Worm (Caenorhabditis elegans) whole organism, L2 larva: ENCODE measurements around the gene sprr-2.

Experiments
- C34F6.9 ChIP-seq: fragments of 150-350 bp; optimal IDR thresholded peaks from 2 replicates; lab custom pipeline; 2014; ENCODE audit warnings: missing biosample characterization, missing genetic modification characterization
- F13H6.1 ChIP-seq: sonication (generic microtip); optimal IDR thresholded peaks from 2 replicates; lab custom pipeline; 2016; ENCODE audit warnings: missing genetic modification characterization, missing compliant biosample characterization
- R02D3.7 ChIP-seq: fragments of 150-350 bp; optimal IDR thresholded peaks from 2 replicates; lab custom pipeline; 2014; ENCODE audit warnings: missing biosample characterization, missing genetic modification characterization
- Y55F3AM.14 ChIP-seq: fragments of 200-800 bp; sonication (Bioruptor generic); optimal IDR thresholded peaks from 2 replicates; lab custom pipeline; 2018; ENCODE audit warnings: mild to moderate bottlenecking, missing genetic modification characterization, missing compliant biosample characterization
- ZK546.5 ChIP-seq: sonication (generic microtip); optimal IDR thresholded peaks from 2 replicates; lab custom pipeline; 2017; ENCODE audit warnings: missing biosample characterization, missing genetic modification characterization
- alr-1 ChIP-seq: fragments of 150-350 bp; optimal IDR thresholded peaks from 2 replicates; lab custom pipeline; 2014; ENCODE audit warnings: missing biosample characterization, missing genetic modification characterization
- aly-2 ChIP-seq: fragments of 150-350 bp; optimal IDR thresholded peaks from 2 replicates; lab custom pipeline; 2014; ENCODE audit warnings: missing biosample characterization, missing genetic modification characterization
- ama-1 ChIP-seq: fragments of 150-350 bp; optimal IDR thresholded peaks from 2 replicates; lab custom pipeline; 2018; ENCODE audit warnings: inconsistent platforms
- blmp-1 ChIP-seq: sonication (generic microtip); optimal IDR thresholded peaks from 2 replicates; lab custom pipeline; 2017; ENCODE audit warnings: missing genetic modification characterization, mild to moderate bottlenecking, missing compliant biosample characterization, antibody characterized with exemption, moderate library complexity; ENCODE audit not compliant: insufficient read depth
- ceh-16 ChIP-seq: fragments of 150-350 bp; optimal IDR thresholded peaks from 2 replicates; lab custom pipeline; 2014; ENCODE audit warnings: missing biosample characterization, missing genetic modification characterization
- ceh-82 ChIP-seq: fragments of 150-350 bp; optimal IDR thresholded peaks from 2 replicates; lab custom pipeline; 2014; ENCODE audit warnings: missing biosample characterization, missing genetic modification characterization
- crh-2 ChIP-seq: sonication (generic microtip); optimal IDR thresholded peaks from 2 replicates; lab custom pipeline; 2017; ENCODE audit warnings: missing biosample characterization, missing genetic modification characterization
- dmd-4 ChIP-seq: sonication (generic microtip); optimal IDR thresholded peaks from 2 replicates; lab custom pipeline; 2017; ENCODE audit warnings: missing biosample characterization, missing genetic modification characterization
- egl-27 ChIP-seq: sonication (generic microtip); optimal IDR thresholded peaks from 3 replicates; lab custom pipeline; 2017; ENCODE audit warnings: missing biosample characterization, missing genetic modification reagents, missing genetic modification characterization
- elt-1 ChIP-seq: fragments of 150-350 bp; optimal IDR thresholded peaks from 2 replicates; lab custom pipeline; 2014; ENCODE audit warnings: missing biosample characterization, missing genetic modification characterization
- elt-3 ChIP-seq: sonication (generic microtip); optimal IDR thresholded peaks from 2 replicates; lab custom pipeline; 2017; ENCODE audit warnings: missing biosample characterization, missing genetic modification characterization
- fos-1 ChIP-seq: fragments of 150-350 bp; optimal IDR thresholded peaks from 2 replicates; lab custom pipeline; 2014; ENCODE audit warnings: missing biosample characterization, missing genetic modification characterization
- gmeb-1 ChIP-seq: fragments of 150-350 bp; optimal IDR thresholded peaks from 2 replicates; lab custom pipeline; 2014; ENCODE audit warnings: missing biosample characterization, missing genetic modification characterization
- lin-11 ChIP-seq: fragments of 150-350 bp; sonication (generic microtip); optimal IDR thresholded peaks from 2 replicates; lab custom pipeline; 2014; ENCODE audit warnings: missing biosample characterization, missing genetic modification characterization, inconsistent platforms, mixed read lengths
- lin-13 ChIP-seq: fragments of 150-350 bp; optimal IDR thresholded peaks from 2 replicates; lab custom pipeline; 2014; ENCODE audit warnings: missing biosample characterization, missing genetic modification reagents, missing genetic modification characterization
- lin-39 ChIP-seq: fragments of 150-350 bp; optimal IDR thresholded peaks from 2 replicates; lab custom pipeline; 2014; ENCODE audit warnings: missing biosample characterization, missing genetic modification reagents, missing genetic modification characterization
- lsy-2 ChIP-seq, 2 experiments: fragments of 150-350 bp in 1 of 2; sonication (generic microtip) in 1 of 2; optimal IDR thresholded peaks; 2 replicates each; lab custom pipeline; 2014 to 2017; ENCODE audit warnings: missing biosample characterization in 2 of 2, missing genetic modification characterization in 2 of 2
- mab-5 ChIP-seq: fragments of 150-350 bp; optimal IDR thresholded peaks from 2 replicates; lab custom pipeline; 2014; ENCODE audit warnings: missing biosample characterization, missing genetic modification characterization
- mbf-1 ChIP-seq: sonication (generic microtip); optimal IDR thresholded peaks from 2 replicates; lab custom pipeline; 2017; ENCODE audit warnings: missing biosample characterization, missing genetic modification characterization
- mdl-1 ChIP-seq, 2 experiments: fragments of 150-350 bp in 1 of 2; sonication (generic microtip) in 1 of 2; optimal IDR thresholded peaks; 2 replicates each; lab custom pipeline; 2017; ENCODE audit warnings: missing biosample characterization in 2 of 2, missing genetic modification characterization in 2 of 2
- nhr-10 ChIP-seq: sonication (generic microtip); optimal IDR thresholded peaks from 2 replicates; lab custom pipeline; 2017; ENCODE audit warnings: missing biosample characterization, missing genetic modification characterization
- nhr-11 ChIP-seq: fragments of 150-350 bp; optimal IDR thresholded peaks from 2 replicates; lab custom pipeline; 2014; ENCODE audit warnings: missing biosample characterization, missing genetic modification characterization
- nhr-12 ChIP-seq: fragments of 150-350 bp; optimal IDR thresholded peaks from 2 replicates; lab custom pipeline; 2014; ENCODE audit warnings: missing biosample characterization, missing genetic modification characterization
- nhr-129 ChIP-seq: fragments of 150-350 bp; optimal IDR thresholded peaks from 2 replicates; lab custom pipeline; 2014; ENCODE audit warnings: missing biosample characterization, missing genetic modification characterization
- nhr-21 ChIP-seq: fragments of 150-350 bp; optimal IDR thresholded peaks from 2 replicates; lab custom pipeline; 2014; ENCODE audit warnings: missing biosample characterization, missing genetic modification characterization
- nhr-23 ChIP-seq: fragments of 150-350 bp; optimal IDR thresholded peaks from 2 replicates; lab custom pipeline; 2014; ENCODE audit warnings: missing biosample characterization, missing genetic modification reagents, missing genetic modification characterization
- nhr-237 ChIP-seq: fragments of 150-350 bp; optimal IDR thresholded peaks from 2 replicates; lab custom pipeline; 2014; ENCODE audit warnings: missing biosample characterization, missing genetic modification characterization
- nhr-25 ChIP-seq: fragments of 150-350 bp; sonication (generic microtip); optimal IDR thresholded peaks from 3 replicates; lab custom pipeline; 2014; ENCODE audit warnings: missing biosample characterization, missing genetic modification characterization
- nhr-6 ChIP-seq: fragments of 150-350 bp; optimal IDR thresholded peaks from 2 replicates; lab custom pipeline; 2014; ENCODE audit warnings: missing biosample characterization, missing genetic modification characterization
- nhr-77 ChIP-seq: fragments of 150-350 bp; optimal IDR thresholded peaks from 2 replicates; lab custom pipeline; 2014; ENCODE audit warnings: missing biosample characterization, missing genetic modification characterization
- peb-1 ChIP-seq: fragments of 150-350 bp; optimal IDR thresholded peaks from 2 replicates; lab custom pipeline; 2014; ENCODE audit warnings: missing biosample characterization, missing genetic modification characterization
- sem-4 ChIP-seq: fragments of 150-350 bp; optimal IDR thresholded peaks from 2 replicates; lab custom pipeline; 2014; ENCODE audit warnings: missing biosample characterization, missing genetic modification reagents, missing genetic modification characterization
- skn-1 ChIP-seq: sonication (generic microtip); optimal IDR thresholded peaks from 2 replicates; lab custom pipeline; 2017; ENCODE audit warnings: missing biosample characterization, missing genetic modification characterization
- sma-3 ChIP-seq: sonication (generic microtip); optimal IDR thresholded peaks from 2 replicates; lab custom pipeline; 2016; ENCODE audit warnings: missing genetic modification reagents, missing genetic modification characterization, missing compliant biosample characterization
- sma-9 ChIP-seq, 2 experiments: fragments of 150-350 bp in 1 of 2; sonication (generic microtip) in 1 of 2; optimal IDR thresholded peaks; 2 replicates each; lab custom pipeline; 2014 to 2016; ENCODE audit warnings: missing genetic modification characterization in 2 of 2, mild to moderate bottlenecking in 1 of 2, missing biosample characterization in 1 of 2, missing compliant biosample characterization in 1 of 2, missing genetic modification reagents in 1 of 2, moderate library complexity in 1 of 2
- snpc-4 ChIP-seq: fragments of 150-350 bp; optimal IDR thresholded peaks from 2 replicates; lab custom pipeline; 2014; ENCODE audit warnings: missing biosample characterization, missing genetic modification characterization
- unc-39 ChIP-seq: fragments of 150-350 bp; optimal IDR thresholded peaks from 2 replicates; lab custom pipeline; 2014; ENCODE audit warnings: missing biosample characterization, missing genetic modification characterization
- unc-55 ChIP-seq: fragments of 150-350 bp; sonication (generic microtip); optimal IDR thresholded peaks from 3 replicates; lab custom pipeline; 2014; ENCODE audit warnings: missing biosample characterization, missing genetic modification reagents, missing genetic modification characterization
- unc-62 ChIP-seq: fragments of 150-350 bp; optimal IDR thresholded peaks from 2 replicates; lab custom pipeline; 2014; ENCODE audit warnings: missing biosample characterization, missing genetic modification reagents, missing genetic modification characterization
- zag-1 ChIP-seq: fragments of 150-350 bp; optimal IDR thresholded peaks from 2 replicates; lab custom pipeline; 2014; ENCODE audit warnings: missing biosample characterization, missing genetic modification characterization
- ztf-1 ChIP-seq: fragments of 200-800 bp; sonication (Bioruptor generic); conservative IDR thresholded peaks from 2 replicates; pipeline ENCODE4 v1.3.6; 2022; ENCODE audit warnings: missing genetic modification characterization, missing compliant biosample characterization
- ztf-11 ChIP-seq: sonication (generic microtip); optimal IDR thresholded peaks from 2 replicates; lab custom pipeline; 2017; ENCODE audit warnings: missing biosample characterization, missing genetic modification characterization
- ztf-4 ChIP-seq: fragments of 150-350 bp; optimal IDR thresholded peaks from 2 replicates; lab custom pipeline; 2014; ENCODE audit warnings: missing biosample characterization, missing genetic modification characterization

The sprr-2 gene

DNA sequence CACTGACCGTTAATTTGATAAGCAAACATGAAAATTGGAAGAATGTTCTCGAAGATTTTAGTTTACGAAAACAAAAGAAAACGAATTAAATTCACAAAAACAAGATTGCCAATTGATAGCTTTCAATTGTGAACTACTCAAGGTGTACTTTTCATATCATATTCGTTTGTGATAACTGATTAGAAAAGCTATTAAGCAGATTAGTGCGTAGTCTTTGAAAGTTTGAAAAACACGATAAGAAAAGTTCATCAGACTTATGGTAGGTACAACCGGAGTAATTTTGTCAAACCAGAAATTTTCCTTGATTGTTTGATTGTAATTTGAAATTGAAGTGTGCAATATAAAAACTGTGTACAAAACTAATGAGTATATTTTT is 5.7 kb upstream of the sprr-2 start:
- no peak for TF ChIP-seq nhr-10 (tag; lab: Kevin White, UChicago)
- TF ChIP-seq alr-1 = no peak
- no peak for TF ChIP-seq mdl-1 (tag; optimal IDR thresholded peaks at IDR 0.05; lab: Kevin White, UChicago)
- no peak for TF ChIP-seq zag-1 (tag; lab: Kevin White, UChicago)
- TF ChIP-seq mbf-1 (tag; lab: Kevin White, UChicago) = no peak
- TF ChIP-seq fos-1 (tag; lab: Kevin White, UChicago) = peak; percentile 24
- no peak for TF ChIP-seq nhr-23 (tag; lab: Kevin White, UChicago)
- no peak for TF ChIP-seq lin-13 (GFP tag; lab: Kevin White, UChicago)
- TF ChIP-seq egl-27 (tag; lab: Kevin White, UChicago) = no peak
- TF ChIP-seq ztf-11 (tag; lab: Kevin White, UChicago) = no peak
- no peak for TF ChIP-seq ama-1 (lab: Kevin White, UChicago)
- no peak for TF ChIP-seq skn-1 (tag; lab: Kevin White, UChicago)
- TF ChIP-seq blmp-1 (tag; lab: Kevin White, UChicago) = no peak
- peak; percentile 41 for TF ChIP-seq sma-9 (GFP tag; optimal IDR thresholded peaks at IDR 0.05; lab: Kevin White, UChicago)
- no peak for TF ChIP-seq sma-9 (tag; optimal IDR thresholded peaks at IDR 0.05; lab: Kevin White, UChicago)
- no peak for TF ChIP-seq ZK546.5 (tag; lab: Kevin White, UChicago)
- no peak for TF ChIP-seq sem-4
- TF ChIP-seq sma-3 (GFP tag; lab: Kevin White, UChicago) = peak; percentile 6

DNA sequence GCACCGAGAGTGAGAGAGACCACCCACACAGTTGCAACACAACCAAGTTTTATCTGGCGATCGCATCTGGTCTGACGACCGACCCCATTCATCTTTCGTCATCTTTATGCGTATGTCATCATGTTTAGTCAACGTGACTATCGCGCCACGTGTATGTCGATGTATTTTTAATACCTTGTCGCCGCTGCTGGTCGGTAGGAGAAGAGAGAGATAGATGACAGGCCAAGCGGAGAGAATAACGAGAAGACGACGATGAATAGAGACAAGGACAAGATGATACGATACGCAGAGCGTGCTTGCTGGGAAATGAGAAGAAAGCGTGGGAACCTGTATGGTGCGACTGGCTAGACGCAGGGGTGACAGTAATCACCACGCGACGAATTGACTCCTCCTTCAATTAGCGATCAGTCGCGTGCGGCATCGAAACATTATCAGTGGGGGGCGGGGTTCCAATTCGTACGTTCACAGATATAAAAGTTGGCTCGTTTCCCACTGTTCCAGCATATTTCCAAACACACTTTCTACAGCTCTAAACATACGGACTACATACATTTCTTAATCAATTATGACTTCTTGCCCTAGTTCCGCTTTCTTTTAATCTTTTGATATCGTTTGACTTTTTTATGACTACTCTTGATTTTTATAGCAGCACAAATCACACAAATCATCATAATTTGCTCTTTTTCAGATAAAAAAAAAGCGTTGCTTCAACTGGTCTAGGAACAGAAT is 2.8 kb upstream of the sprr-2 start, which contains the start of gene tatn-1:
TSS of gene tatn-1 (plus strand) at position 689 of the 729 bp plus-strand sequence.
- TF ChIP-seq nhr-21 = peak; percentile 98
- TF ChIP-seq nhr-12 (tag; lab: Kevin White, UChicago) = no peak
- no peak for TF ChIP-seq nhr-11 (tag; lab: Kevin White, UChicago)
- peak; percentile 28 for TF ChIP-seq C34F6.9 (tag; lab: Kevin White, UChicago)
- TF ChIP-seq alr-1 = no peak
- TF ChIP-seq lin-39 (tag; lab: Kevin White, UChicago) = no peak
- no peak for TF ChIP-seq mab-5 (tag; lab: Kevin White, UChicago)
- no peak for TF ChIP-seq unc-55 (GFP tag; lab: Kevin White, UChicago)
- peak; percentile 68 for TF ChIP-seq fos-1 (tag; lab: Kevin White, UChicago)
- no peak for TF ChIP-seq peb-1 (tag; lab: Kevin White, UChicago)
- no peak for TF ChIP-seq elt-3 (tag; lab: Kevin White, UChicago)
- no peak for TF ChIP-seq nhr-237 (tag; lab: Kevin White, UChicago)
- TF ChIP-seq ama-1 (lab: Kevin White, UChicago) = no peak
- TF ChIP-seq lsy-2 (tag; optimal IDR thresholded peaks at IDR 0.05; lab: Kevin White, UChicago) = peak in 1 of 2 experiments; percentile 64
- peak; percentile 29 for TF ChIP-seq nhr-77 (tag; lab: Kevin White, UChicago)
- no peak for TF ChIP-seq lin-11
- TF ChIP-seq ceh-82 (tag; lab: Kevin White, UChicago) = no peak
- no peak for TF ChIP-seq R02D3.7 (tag; lab: Kevin White, UChicago)
- peak; percentile 86 for TF ChIP-seq F13H6.1 (tag; lab: Kevin White, UChicago)
- peak; percentile 93 for TF ChIP-seq Y55F3AM.14 (GFP tag; lab: Kevin White, UChicago)
- peak; percentile 97 for TF ChIP-seq sma-9 (GFP tag; optimal IDR thresholded peaks at IDR 0.05; lab: Kevin White, UChicago)
- TF ChIP-seq sma-9 (tag; optimal IDR thresholded peaks at IDR 0.05; lab: Kevin White, UChicago) = peak; percentile 40
- TF ChIP-seq skn-1 (tag; lab: Kevin White, UChicago) = no peak
- TF ChIP-seq crh-2 (tag; lab: Kevin White, UChicago) = peak; percentile 95
- peak; percentile 92 for TF ChIP-seq ceh-16 (tag; lab: Kevin White, UChicago)
- no peak for TF ChIP-seq unc-39 (tag; lab: Kevin White, UChicago)
- TF ChIP-seq ZK546.5 (tag; lab: Kevin White, UChicago) = no peak
- peak; percentile 86 for TF ChIP-seq sem-4
- TF ChIP-seq egl-27 (tag; lab: Kevin White, UChicago) = peak; percentile 71
- peak; percentile 98 for TF ChIP-seq nhr-25 (tag; lab: Kevin White, UChicago)
- no peak for TF ChIP-seq mbf-1 (tag; lab: Kevin White, UChicago)
- no peak for TF ChIP-seq nhr-10 (tag; lab: Kevin White, UChicago)
- no peak for TF ChIP-seq lin-13 (GFP tag; lab: Kevin White, UChicago)
- no peak for TF ChIP-seq snpc-4 (tag; lab: Kevin White, UChicago)
- peak; percentile 96 for TF ChIP-seq nhr-129 (tag; lab: Kevin White, UChicago)
- peak; percentile 89 for TF ChIP-seq blmp-1 (tag; lab: Kevin White, UChicago)
- no peak for TF ChIP-seq ztf-1 (GFP tag; lab: Robert Waterston, UW)
- no peak for TF ChIP-seq dmd-4 (tag; lab: Kevin White, UChicago)
- TF ChIP-seq ztf-4 (tag; lab: Kevin White, UChicago) = no peak
- no peak for TF ChIP-seq nhr-23 (tag; lab: Kevin White, UChicago)
- TF ChIP-seq mdl-1 (tag; optimal IDR thresholded peaks at IDR 0.05; lab: Kevin White, UChicago) = peak; percentile 94 to 97
- TF ChIP-seq unc-62 (GFP tag; lab: Kevin White, UChicago) = no peak
- TF ChIP-seq aly-2 (tag; lab: Kevin White, UChicago) = no peak
- TF ChIP-seq gmeb-1 (tag; lab: Kevin White, UChicago) = peak; percentile 67
- TF ChIP-seq zag-1 (tag; lab: Kevin White, UChicago) = no peak
- no peak for TF ChIP-seq ztf-11 (tag; lab: Kevin White, UChicago)
- peak; percentile 59 for TF ChIP-seq nhr-6 (tag; lab: Kevin White, UChicago)
- TF ChIP-seq elt-1 (tag; lab: Kevin White, UChicago) = peak; percentile 67
- peak; percentile 97 for TF ChIP-seq sma-3 (GFP tag; lab: Kevin White, UChicago)
